Worm (Caenorhabditis elegans): ENCODE data around the gene ubxn-5.

DNA sequence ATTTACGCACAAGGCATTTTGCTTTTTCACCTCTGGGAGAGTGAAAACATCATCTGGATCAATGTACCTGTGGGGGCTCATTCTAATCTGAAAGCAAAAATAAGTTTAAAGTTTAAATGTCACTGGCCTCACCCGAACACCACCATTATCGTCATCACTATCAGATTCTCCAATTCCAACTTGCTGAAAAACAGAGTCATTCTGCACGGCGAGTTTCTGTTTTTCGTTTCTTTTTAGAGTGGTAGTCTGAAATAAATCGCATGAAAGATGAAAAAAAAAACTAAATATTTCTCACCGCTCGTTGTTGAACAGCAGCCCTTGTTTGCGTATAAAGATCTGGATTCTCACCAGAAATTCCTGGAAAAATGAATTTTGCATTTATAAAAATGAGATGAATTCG lies 12.9 kb upstream of the ubxn-5 start:
- TF ChIP-seq ztf-23 (GFP tag; IDR thresholded peaks at IDR 0.05) (no peak), flt-1 (GFP tag; IDR thresholded peaks at IDR 0.05) (no peak), ztf-29 (GFP tag; IDR thresholded peaks at IDR 0.05) (no peak), T22C8.4 (GFP tag; IDR thresholded peaks at IDR 0.05) (no peak), ref-1 (GFP tag; conservative IDR thresholded peaks at IDR 0.05) (no peak), cog-1 (tag; optimal IDR thresholded peaks at IDR 0.05) (no peak), tab-1 (GFP tag; IDR thresholded peaks at IDR 0.05) (no peak), klf-2 (GFP tag; conservative IDR thresholded peaks at IDR 0.05) (no peak), med-1 (GFP tag; optimal IDR thresholded peaks at IDR 0.05; ENCODE audit: insufficient read depth) (no peak)

Data from whole organism, midembryonic.